Worm (Caenorhabditis elegans): ENCODE results near the gene abhd-14.
"Not testable (repeated sequence)": the region's sequence is repeated elsewhere in the genome, so short reads cannot be mapped to it uniquely, and the experiment has no call there.

The abhd-14 gene

DNA sequence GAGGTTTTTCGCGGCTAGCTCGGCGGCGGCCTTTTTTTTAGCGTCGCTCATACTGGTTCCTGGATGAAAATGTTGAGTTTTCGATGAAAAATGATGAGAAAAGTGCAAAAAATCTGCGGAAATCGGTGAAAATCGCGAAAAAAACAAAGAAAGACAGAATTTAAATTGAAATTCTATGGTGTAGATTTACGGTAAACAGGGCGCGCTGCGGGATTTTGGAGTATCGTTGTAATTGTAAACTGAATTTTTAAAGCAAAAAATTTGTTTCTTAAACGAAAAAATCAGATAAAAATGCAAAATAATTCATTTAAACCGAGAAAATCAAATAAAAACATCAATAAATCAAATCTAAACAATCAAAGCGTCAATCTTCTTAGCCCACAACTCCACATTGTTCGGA is 24.9 kb upstream of the abhd-14 start, which contains the start of gene dcap-1:
Gene dcap-1 (minus strand): TSS at position 59 of the 400 bp plus-strand sequence.
- TF ChIP-seq ces-1 (GFP tag; optimal IDR thresholded peaks at IDR 0.05) (peak; percentile 42), elt-3 (tag; optimal IDR thresholded peaks at IDR 0.05) (no peak), nhr-237 (tag; optimal IDR thresholded peaks at IDR 0.05) (no peak), lin-13 (tag; optimal IDR thresholded peaks at IDR 0.05) (no peak), zip-8 (tag; optimal IDR thresholded peaks at IDR 0.05) (no peak), bed-3 (GFP tag; optimal IDR thresholded peaks at IDR 0.05) (no peak), nhr-12 (tag; optimal IDR thresholded peaks at IDR 0.05) (no peak)

DNA sequence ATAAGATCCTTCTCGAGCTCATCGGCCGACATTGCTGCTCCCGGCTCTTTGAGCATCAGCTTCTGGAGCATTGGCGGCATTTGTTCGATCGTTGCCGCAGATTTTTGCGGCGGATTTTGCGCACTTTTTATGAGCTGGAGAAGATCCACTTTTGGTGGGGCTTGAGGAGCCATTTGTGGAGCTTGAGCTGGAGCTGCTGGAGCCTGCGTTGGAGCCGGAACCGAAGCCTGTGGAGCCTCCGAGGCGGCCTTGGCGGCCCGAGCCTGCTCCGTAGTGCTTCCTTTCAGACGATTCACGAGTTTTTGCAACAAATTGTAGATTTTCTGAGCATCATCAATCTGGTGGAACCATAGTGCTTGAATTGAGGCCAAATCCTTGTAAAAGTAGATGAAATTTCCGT is 24.1 kb upstream of the abhd-14 start:
- TF ChIP-seq nhr-76 (tag; optimal IDR thresholded peaks at IDR 0.05) = no peak
- no peak for TF ChIP-seq lin-32 (GFP tag; optimal IDR thresholded peaks at IDR 0.05)
- TF ChIP-seq flh-1 (GFP tag; optimal IDR thresholded peaks at IDR 0.05) = no peak
- TF ChIP-seq lin-13 (tag; optimal IDR thresholded peaks at IDR 0.05) = no peak
- TF ChIP-seq tbx-8 (GFP tag; optimal IDR thresholded peaks at IDR 0.05) = no peak
- no peak for TF ChIP-seq unc-39 (tag; optimal IDR thresholded peaks at IDR 0.05)
- TF ChIP-seq ztf-11 (tag; optimal IDR thresholded peaks at IDR 0.05) = no peak
- TF ChIP-seq lsy-2 (tag; optimal IDR thresholded peaks at IDR 0.05) = no peak
- no peak for TF ChIP-seq zip-8 (tag; optimal IDR thresholded peaks at IDR 0.05)

DNA sequence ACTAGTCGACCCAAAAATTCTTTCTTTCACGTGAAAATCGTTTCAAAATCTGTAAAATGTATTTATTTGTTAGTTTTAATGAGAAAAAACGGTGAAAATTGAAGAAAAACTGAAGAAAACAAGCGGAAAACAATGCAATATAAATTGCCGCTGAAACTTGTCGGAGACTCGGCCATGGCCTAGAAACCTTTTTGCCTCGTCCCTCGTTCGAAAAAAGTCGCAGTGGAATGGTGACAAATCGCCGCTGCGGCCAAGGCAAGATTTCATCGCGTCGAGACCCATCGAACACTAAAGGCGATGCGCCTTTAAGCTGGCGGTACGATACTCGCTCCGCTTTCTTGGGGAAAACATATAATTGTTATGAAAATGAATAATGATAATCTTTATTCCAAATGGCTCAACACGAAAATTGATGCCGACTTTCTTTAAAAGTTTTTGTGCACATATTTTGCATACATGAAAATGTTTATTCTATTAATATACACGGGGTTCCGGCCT is 21.8 kb upstream of the abhd-14 start, which contains the start of gene Y55F3AM.21:
Gene Y55F3AM.21 (minus strand): TSS at position 51 of the 498 bp plus-strand sequence.
- not testable (repeated sequence) for TF ChIP-seq ztf-11 (tag; optimal IDR thresholded peaks at IDR 0.05); ces-1 (GFP tag; optimal IDR thresholded peaks at IDR 0.05); elt-1 (tag; optimal IDR thresholded peaks at IDR 0.05; ENCODE audit: borderline replicate concordance, insufficient read depth)

DNA sequence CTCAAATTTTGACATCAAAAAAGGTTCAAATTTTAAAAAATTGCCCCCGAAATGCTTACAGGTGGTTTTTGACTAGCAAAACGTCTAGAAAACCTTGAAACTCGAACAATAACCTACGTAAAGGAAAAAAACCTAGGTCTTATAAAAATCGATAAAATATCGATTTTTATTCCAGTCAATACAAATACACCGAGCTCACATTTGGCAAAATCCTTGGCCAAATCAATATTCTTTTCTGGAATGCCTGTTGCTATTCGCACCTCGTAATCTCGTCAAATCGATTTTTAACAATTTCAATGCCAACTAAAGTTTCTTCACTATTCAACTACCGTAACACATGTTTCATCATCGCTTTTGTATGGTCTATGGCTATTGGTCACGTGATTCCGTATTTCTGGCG is 17.2 kb upstream of the abhd-14 start:
- TF ChIP-seq hlh-1 (tag; optimal IDR thresholded peaks at IDR 0.05) = no peak
- no peak for TF ChIP-seq ceh-83 (GFP tag; optimal IDR thresholded peaks at IDR 0.05)
- TF ChIP-seq mab-5 (tag; optimal IDR thresholded peaks at IDR 0.05) = no peak
- no peak for TF ChIP-seq elt-3 (tag; optimal IDR thresholded peaks at IDR 0.05)
- no peak for TF ChIP-seq lin-32 (GFP tag; optimal IDR thresholded peaks at IDR 0.05)
- no peak for TF ChIP-seq nhr-28 (tag; optimal IDR thresholded peaks at IDR 0.05)

- TF ChIP-seq snpc-4 (tag; optimal IDR thresholded peaks at IDR 0.05) (no peak), nhr-12 (tag; optimal IDR thresholded peaks at IDR 0.05) (no peak), nhr-76 (tag; optimal IDR thresholded peaks at IDR 0.05) (no peak), ces-1 (GFP tag; optimal IDR thresholded peaks at IDR 0.05) (no peak), mls-2 (tag; optimal IDR thresholded peaks at IDR 0.05) (no peak), drap-1 (GFP tag; optimal IDR thresholded peaks at IDR 0.05) (no peak), lin-32 (GFP tag; optimal IDR thresholded peaks at IDR 0.05) (no peak), hlh-1 (tag; optimal IDR thresholded peaks at IDR 0.05) (no peak), mab-5 (tag; optimal IDR thresholded peaks at IDR 0.05) (no peak), ceh-39 (tag; optimal IDR thresholded peaks at IDR 0.05) (no peak), ceh-43 (GFP tag; optimal IDR thresholded peaks at IDR 0.05) (no peak), ceh-83 (GFP tag; optimal IDR thresholded peaks at IDR 0.05) (no peak), ham-2 (GFP tag; optimal IDR thresholded peaks at IDR 0.05) (no peak), pha-4 (tag; optimal IDR thresholded peaks at IDR 0.05) (no peak), bed-3 (GFP tag; optimal IDR thresholded peaks at IDR 0.05) (no peak), lin-13 (tag; optimal IDR thresholded peaks at IDR 0.05) (no peak)
Observed at ce11 chrIV:1045683-1046082, 15.8 kb upstream of the abhd-14 start, which contains the start of gene srx-12. Gene srx-12 (plus strand): TSS chrIV:1045983.

- TF ChIP-seq tbx-8 (GFP tag; optimal IDR thresholded peaks at IDR 0.05) (no peak), unc-39 (tag; optimal IDR thresholded peaks at IDR 0.05) (no peak)
Observed at ce11 chrIV:1044287-1044686, 14.4 kb upstream of the abhd-14 start, which contains the start of gene Y55F3AM.11. Gene Y55F3AM.11 (minus strand): TSS chrIV:1044387.

DNA sequence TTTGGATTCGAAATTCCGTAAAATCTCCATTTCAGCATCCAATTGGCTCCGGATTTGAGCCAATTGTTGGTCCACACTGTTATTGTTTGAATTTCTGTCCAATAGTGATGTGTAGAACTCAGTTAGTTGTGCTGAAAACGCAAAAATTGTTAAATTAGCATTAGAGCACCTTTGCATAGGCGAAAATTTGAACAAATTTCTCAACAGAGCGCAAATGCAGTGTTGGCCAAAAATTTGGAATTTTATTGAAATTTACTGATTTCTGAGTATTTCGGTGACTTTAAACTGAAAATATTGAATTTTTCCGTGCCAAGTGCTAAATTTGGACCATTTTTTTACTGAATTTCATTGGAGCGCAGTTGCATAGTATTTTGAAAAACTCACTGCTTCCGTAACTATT is 10.7 kb upstream of the abhd-14 start:
- TF ChIP-seq lin-13 (tag; optimal IDR thresholded peaks at IDR 0.05) (no peak), ztf-11 (tag; optimal IDR thresholded peaks at IDR 0.05) (no peak)
